Worm (Caenorhabditis elegans) whole organism, mixed stage, embryonic: Measurements from ENCODE around the gene M05D6.3.

Source experiments
- M03D4.4 ChIP-seq: sonication (generic microtip); optimal IDR thresholded peaks from 2 replicates; lab custom pipeline; 2017; ENCODE audit warnings: mild to moderate bottlenecking, missing genetic modification characterization, missing compliant biosample characterization
- bed-3 ChIP-seq: fragments of 200-800 bp; sonication (Bioruptor generic); optimal IDR thresholded peaks from 3 replicates; lab custom pipeline; 2018; ENCODE audit warnings: mild to moderate bottlenecking, missing genetic modification characterization, moderate library complexity, missing compliant biosample characterization
- blmp-1 ChIP-seq: fragments of 150-350 bp; optimal IDR thresholded peaks from 2 replicates; lab custom pipeline; 2014; ENCODE audit warnings: missing biosample characterization, missing genetic modification characterization
- ceh-39 ChIP-seq: fragments of 150-350 bp; optimal IDR thresholded peaks from 2 replicates; lab custom pipeline; 2014; ENCODE audit warnings: missing biosample characterization, missing genetic modification characterization
- ceh-43 ChIP-seq: fragments of 200-800 bp; sonication (Bioruptor generic); optimal IDR thresholded peaks from 2 replicates; lab custom pipeline; 2018; ENCODE audit warnings: mild to moderate bottlenecking, missing genetic modification characterization, moderate library complexity, missing compliant biosample characterization
- ceh-83 ChIP-seq: fragments of 200-800 bp; sonication (Bioruptor generic); optimal IDR thresholded peaks from 2 replicates; lab custom pipeline; 2018; ENCODE audit warnings: mild to moderate bottlenecking, missing genetic modification characterization, missing compliant biosample characterization
- ces-1 ChIP-seq: fragments of 150-350 bp; optimal IDR thresholded peaks from 2 replicates; lab custom pipeline; 2014; ENCODE audit warnings: missing biosample characterization, missing genetic modification reagents, missing genetic modification characterization
- cnd-1 ChIP-seq: fragments of 200-800 bp; sonication (Bioruptor generic); optimal IDR thresholded peaks from 2 replicates; lab custom pipeline; 2018; ENCODE audit warnings: mild to moderate bottlenecking, missing genetic modification characterization, missing compliant biosample characterization
- drap-1 ChIP-seq: fragments of 200-800 bp; sonication (Bioruptor generic); optimal IDR thresholded peaks from 3 replicates; lab custom pipeline; 2018; ENCODE audit warnings: mild to moderate bottlenecking, missing genetic modification characterization, missing compliant biosample characterization
- elt-1 ChIP-seq: sonication (generic microtip); optimal IDR thresholded peaks from 2 replicates; lab custom pipeline; 2017; ENCODE audit warnings: missing genetic modification characterization, mild to moderate bottlenecking, missing compliant biosample characterization, antibody characterized with exemption, moderate library complexity, borderline replicate concordance; ENCODE audit not compliant: insufficient read depth
- elt-3 ChIP-seq: fragments of 150-350 bp; optimal IDR thresholded peaks from 2 replicates; lab custom pipeline; 2014; ENCODE audit warnings: missing biosample characterization, missing genetic modification characterization
- flh-1 ChIP-seq: fragments of 200-800 bp; sonication (Bioruptor generic); optimal IDR thresholded peaks from 2 replicates; lab custom pipeline; 2018; ENCODE audit warnings: mild to moderate bottlenecking, missing genetic modification characterization, moderate library complexity, missing compliant biosample characterization
- ham-2 ChIP-seq: fragments of 200-800 bp; sonication (Bioruptor generic); optimal IDR thresholded peaks from 2 replicates; lab custom pipeline; 2018; ENCODE audit warnings: mild to moderate bottlenecking, missing genetic modification characterization, missing compliant biosample characterization
- hlh-1 ChIP-seq: fragments of 150-350 bp; optimal IDR thresholded peaks from 2 replicates; lab custom pipeline; 2014; ENCODE audit warnings: missing biosample characterization, missing genetic modification reagents, missing genetic modification characterization
- lin-13 ChIP-seq: fragments of 150-350 bp; optimal IDR thresholded peaks from 2 replicates; lab custom pipeline; 2014; ENCODE audit warnings: missing biosample characterization, missing genetic modification characterization
- lin-32 ChIP-seq: fragments of 200-800 bp; sonication (Bioruptor generic); optimal IDR thresholded peaks from 2 replicates; lab custom pipeline; 2018; ENCODE audit warnings: mild to moderate bottlenecking, missing genetic modification characterization, missing compliant biosample characterization
- lsy-2 ChIP-seq: fragments of 150-350 bp; optimal IDR thresholded peaks from 2 replicates; lab custom pipeline; 2014; ENCODE audit warnings: missing biosample characterization, missing genetic modification characterization
- mab-5 ChIP-seq: fragments of 150-350 bp; optimal IDR thresholded peaks from 2 replicates; lab custom pipeline; 2014; ENCODE audit warnings: missing biosample characterization, missing genetic modification characterization
- mep-1 ChIP-seq: fragments of 150-350 bp; optimal IDR thresholded peaks from 2 replicates; lab custom pipeline; 2017; ENCODE audit warnings: missing biosample characterization, missing genetic modification reagents, missing genetic modification characterization, inconsistent platforms
- mls-2 ChIP-seq: sonication (generic microtip); optimal IDR thresholded peaks from 2 replicates; lab custom pipeline; 2016; ENCODE audit warnings: mild to moderate bottlenecking, missing genetic modification characterization, moderate library complexity, missing compliant biosample characterization
- nhr-12 ChIP-seq: fragments of 150-350 bp; optimal IDR thresholded peaks from 2 replicates; lab custom pipeline; 2014; ENCODE audit warnings: missing biosample characterization, missing genetic modification characterization
- nhr-2 ChIP-seq: fragments of 150-350 bp; optimal IDR thresholded peaks from 2 replicates; lab custom pipeline; 2014; ENCODE audit warnings: missing biosample characterization, missing genetic modification characterization
- nhr-237 ChIP-seq: fragments of 150-350 bp; optimal IDR thresholded peaks from 2 replicates; lab custom pipeline; 2014; ENCODE audit warnings: missing biosample characterization, missing genetic modification characterization
- nhr-28 ChIP-seq: fragments of 150-350 bp; optimal IDR thresholded peaks from 2 replicates; lab custom pipeline; 2014; ENCODE audit warnings: missing biosample characterization, missing genetic modification characterization
- nhr-76 ChIP-seq: sonication (generic microtip); optimal IDR thresholded peaks from 2 replicates; lab custom pipeline; 2017; ENCODE audit warnings: missing biosample characterization, missing genetic modification characterization
- pha-4 ChIP-seq: fragments of 150-350 bp; optimal IDR thresholded peaks from 2 replicates; lab custom pipeline; 2018; ENCODE audit warnings: missing biosample characterization, missing genetic modification reagents, missing genetic modification characterization
- sem-2 ChIP-seq: fragments of 200-800 bp; sonication (Bioruptor generic); optimal IDR thresholded peaks from 2 replicates; lab custom pipeline; 2018; ENCODE audit warnings: mild to moderate bottlenecking, missing genetic modification characterization, missing compliant biosample characterization
- snpc-4 ChIP-seq: fragments of 150-350 bp; optimal IDR thresholded peaks from 2 replicates; lab custom pipeline; 2014; ENCODE audit warnings: missing biosample characterization, missing genetic modification characterization
- sptf-1 ChIP-seq: sonication (generic microtip); optimal IDR thresholded peaks from 2 replicates; lab custom pipeline; 2017; ENCODE audit warnings: mild to moderate bottlenecking, missing genetic modification characterization, moderate library complexity, missing compliant biosample characterization
- tbx-8 ChIP-seq: fragments of 200-800 bp; sonication (Bioruptor generic); optimal IDR thresholded peaks from 2 replicates; lab custom pipeline; 2018; ENCODE audit warnings: mild to moderate bottlenecking, missing genetic modification characterization, moderate library complexity, missing compliant biosample characterization
- unc-120 ChIP-seq: sonication (generic microtip); optimal IDR thresholded peaks from 2 replicates; lab custom pipeline; 2017; ENCODE audit warnings: missing genetic modification characterization, missing compliant biosample characterization; ENCODE audit not compliant: poor library complexity, severe bottlenecking
- unc-39 ChIP-seq: fragments of 150-350 bp; optimal IDR thresholded peaks from 2 replicates; lab custom pipeline; 2014; ENCODE audit warnings: missing biosample characterization, missing genetic modification characterization
- unc-62 ChIP-seq: fragments of 150-350 bp; optimal IDR thresholded peaks from 2 replicates; lab custom pipeline; 2014; ENCODE audit warnings: missing biosample characterization, missing genetic modification reagents, missing genetic modification characterization
- zip-8 ChIP-seq: fragments of 150-350 bp; optimal IDR thresholded peaks from 2 replicates; lab custom pipeline; 2014; ENCODE audit warnings: missing biosample characterization, missing genetic modification characterization
- ztf-11 ChIP-seq: fragments of 150-350 bp; optimal IDR thresholded peaks from 2 replicates; lab custom pipeline; 2014; ENCODE audit warnings: missing biosample characterization, missing genetic modification characterization

Gene M05D6.3

DNA sequence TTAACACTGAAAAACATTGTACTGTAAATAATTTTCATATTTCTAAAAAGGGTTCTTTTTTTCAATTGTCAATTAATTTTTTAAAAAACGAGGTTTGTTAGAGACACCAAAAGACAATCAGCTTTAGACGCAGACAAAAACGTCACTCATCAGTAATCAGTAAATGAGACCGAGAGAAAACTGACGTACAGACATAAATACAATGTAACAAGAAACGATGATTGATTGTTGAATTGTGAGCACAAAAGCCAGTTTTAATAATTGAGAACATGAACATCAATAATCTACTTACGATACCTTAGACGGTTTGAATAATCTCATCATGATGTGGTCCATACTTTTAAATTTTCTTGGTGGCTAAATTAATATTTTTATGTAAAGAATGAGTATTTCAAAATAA is 31.2 kb downstream of the M05D6.3 start:
- no peak for TF ChIP-seq mep-1
- TF ChIP-seq nhr-76 (tag; lab: Kevin White, UChicago): no peak
- TF ChIP-seq zip-8: no peak
- TF ChIP-seq lsy-2 (tag; lab: Kevin White, UChicago): no peak
- no peak for TF ChIP-seq bed-3
- TF ChIP-seq unc-120: no peak
- no peak for TF ChIP-seq drap-1 (GFP tag; lab: Kevin White, UChicago)
- TF ChIP-seq pha-4: no peak
- no peak for TF ChIP-seq nhr-12
- TF ChIP-seq mab-5 (tag; lab: Kevin White, UChicago): no peak
- no peak for TF ChIP-seq nhr-2 (tag; lab: Kevin White, UChicago)
- TF ChIP-seq snpc-4 (tag; lab: Kevin White, UChicago): no peak
- no peak for TF ChIP-seq unc-39 (tag; lab: Kevin White, UChicago)
- TF ChIP-seq, all 35 proteins: peak for 0

DNA sequence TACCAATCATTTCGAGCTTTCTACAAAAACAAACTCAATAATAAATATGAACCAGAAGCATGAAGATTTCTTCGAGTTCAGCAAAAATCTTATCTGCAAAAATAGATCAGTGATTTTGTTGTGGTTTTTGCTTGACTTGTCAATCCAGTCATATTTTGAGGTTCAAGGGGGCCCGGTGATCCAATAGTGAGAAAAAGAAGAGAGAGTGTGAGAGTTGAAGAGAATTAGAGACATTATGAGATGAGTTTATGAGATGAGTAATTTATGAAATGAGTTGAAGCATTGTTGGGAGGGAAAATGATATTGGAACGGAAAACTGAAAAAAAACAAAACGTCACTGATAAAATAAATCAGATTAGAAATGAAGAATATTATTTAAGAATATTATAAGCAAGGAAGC is 33.4 kb downstream of the M05D6.3 start, which contains the start of gene T13H5.1:
T13H5.1 (minus strand) TSS at position 101 of the 400 bp plus-strand sequence.
- TF ChIP-seq ces-1 (GFP tag; lab: Kevin White, UChicago) (no peak), ham-2 (GFP tag; lab: Kevin White, UChicago) (no peak), mls-2 (tag; lab: Kevin White, UChicago) (no peak), cnd-1 (tag; lab: Kevin White, UChicago) (no peak), lsy-2 (tag; lab: Kevin White, UChicago) (no peak), elt-3 (tag; lab: Kevin White, UChicago) (no peak), elt-1 (tag; lab: Kevin White, UChicago) (no peak), unc-62 (no peak), ceh-43 (GFP tag; lab: Kevin White, UChicago) (no peak), blmp-1 (tag; lab: Kevin White, UChicago) (no peak), nhr-237 (tag; lab: Kevin White, UChicago) (no peak), lin-13 (no peak), unc-120 (no peak)

DNA sequence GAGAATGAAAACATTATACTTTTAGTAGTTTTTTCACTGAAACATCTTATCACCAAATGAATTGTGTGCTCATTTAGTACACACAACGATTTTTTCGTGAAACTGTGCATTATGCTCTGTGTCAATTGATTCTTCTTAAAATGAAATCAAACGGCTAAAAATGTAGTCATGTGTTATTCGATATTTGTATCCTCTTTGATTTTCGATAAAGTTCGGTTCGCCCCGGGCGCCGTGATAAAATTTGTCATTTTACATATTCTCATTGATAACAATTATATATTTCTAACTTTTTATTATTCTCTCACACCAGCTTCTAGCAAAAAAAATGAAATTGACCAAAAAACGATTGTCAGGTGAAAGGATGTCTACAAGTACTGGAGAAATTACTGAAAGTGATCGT is 39.2 kb downstream of the M05D6.3 start, which contains the start of gene ctg-2:
ctg-2 (plus strand) TSS at position 326 of the 400 bp plus-strand sequence.
- TF ChIP-seq elt-3 (tag; lab: Kevin White, UChicago): no peak
- no peak for TF ChIP-seq nhr-28 (tag; lab: Kevin White, UChicago)
- TF ChIP-seq tbx-8 (GFP tag; lab: Kevin White, UChicago): no peak
- no peak for TF ChIP-seq elt-1 (tag; lab: Kevin White, UChicago)
- TF ChIP-seq lsy-2 (tag; lab: Kevin White, UChicago): no peak
- no peak for TF ChIP-seq blmp-1 (tag; lab: Kevin White, UChicago)
- TF ChIP-seq cnd-1 (tag; lab: Kevin White, UChicago): no peak
- TF ChIP-seq ztf-11 (tag; lab: Kevin White, UChicago): no peak
- no peak for TF ChIP-seq nhr-76 (tag; lab: Kevin White, UChicago)

DNA sequence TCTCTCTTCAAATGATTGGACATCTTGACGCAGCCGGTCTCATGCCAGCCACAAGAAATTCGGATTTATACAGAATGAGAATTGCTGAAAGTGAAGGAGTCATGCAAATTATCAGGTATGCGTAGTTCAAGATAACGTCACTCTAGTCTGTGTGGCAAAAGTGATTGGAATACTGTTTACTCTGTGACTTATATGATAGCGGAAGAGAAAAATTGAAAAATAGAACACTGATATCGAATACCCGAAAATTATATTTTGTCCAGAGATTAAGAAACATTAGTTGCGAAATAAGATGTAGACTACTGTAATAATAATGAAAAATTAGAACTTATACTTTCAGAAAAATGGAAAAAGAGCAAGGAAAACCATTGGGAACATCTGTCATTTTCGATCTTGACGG is 39.9 kb downstream of the M05D6.3 start:
- no peak for TF ChIP-seq blmp-1 (tag; lab: Kevin White, UChicago)

DNA sequence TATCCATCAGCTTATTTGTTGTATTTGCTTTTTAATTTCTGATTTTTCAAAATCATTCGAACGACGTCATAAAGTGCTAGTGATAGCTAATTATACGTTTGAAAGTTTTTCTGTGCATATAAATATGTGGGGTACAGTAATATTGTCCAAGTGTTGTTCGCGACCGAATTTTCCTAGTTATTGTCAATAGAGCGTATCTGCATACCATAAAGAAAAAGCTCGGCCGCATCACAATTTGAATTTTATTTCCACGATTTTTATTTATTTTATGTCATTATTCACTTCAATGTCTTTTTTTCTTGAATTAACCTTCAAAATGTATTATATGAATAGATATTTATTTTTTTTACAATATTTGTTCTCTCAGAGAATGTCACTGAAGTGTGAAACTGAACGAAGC is 41.2 kb downstream of the M05D6.3 start, which contains the start of gene rnh-2:
rnh-2 (plus strand) TSS at position 368 of the 400 bp plus-strand sequence.
- TF ChIP-seq ztf-11 (tag; lab: Kevin White, UChicago): no peak
- TF ChIP-seq nhr-237 (tag; lab: Kevin White, UChicago): peak; percentile 32
- no peak for TF ChIP-seq blmp-1 (tag; lab: Kevin White, UChicago)
- TF ChIP-seq mls-2 (tag; lab: Kevin White, UChicago): no peak
- TF ChIP-seq mep-1: peak; percentile 47
- TF ChIP-seq nhr-76 (tag; lab: Kevin White, UChicago): no peak
- TF ChIP-seq nhr-28 (tag; lab: Kevin White, UChicago): no peak
- no peak for TF ChIP-seq lin-13
- TF ChIP-seq hlh-1 (tag; lab: Kevin White, UChicago): no peak
- TF ChIP-seq ces-1 (GFP tag; lab: Kevin White, UChicago): no peak
- TF ChIP-seq lsy-2 (tag; lab: Kevin White, UChicago): peak; percentile 91
- no peak for TF ChIP-seq M03D4.4
- TF ChIP-seq ham-2 (GFP tag; lab: Kevin White, UChicago): no peak
- TF ChIP-seq zip-8: no peak
- TF ChIP-seq lin-32 (GFP tag; lab: Kevin White, UChicago): no peak
- TF ChIP-seq unc-39 (tag; lab: Kevin White, UChicago): no peak
- TF ChIP-seq sem-2: no peak
- no peak for TF ChIP-seq tbx-8 (GFP tag; lab: Kevin White, UChicago)
- peak; percentile 78 for TF ChIP-seq pha-4
- TF ChIP-seq elt-3 (tag; lab: Kevin White, UChicago): no peak
- TF ChIP-seq drap-1 (GFP tag; lab: Kevin White, UChicago): peak; percentile 7
- no peak for TF ChIP-seq mab-5 (tag; lab: Kevin White, UChicago)
- no peak for TF ChIP-seq snpc-4 (tag; lab: Kevin White, UChicago)
- TF ChIP-seq bed-3: no peak
- TF ChIP-seq ceh-43 (GFP tag; lab: Kevin White, UChicago): no peak
- no peak for TF ChIP-seq nhr-2 (tag; lab: Kevin White, UChicago)
- no peak for TF ChIP-seq unc-62
- no peak for TF ChIP-seq nhr-12
- TF ChIP-seq sptf-1 (tag; lab: Kevin White, UChicago): peak; percentile 71
- TF ChIP-seq ceh-39 (tag; lab: Kevin White, UChicago): peak; percentile 48
- no peak for TF ChIP-seq unc-120
- TF ChIP-seq elt-1 (tag; lab: Kevin White, UChicago): no peak
- TF ChIP-seq cnd-1 (tag; lab: Kevin White, UChicago): no peak
- no peak for TF ChIP-seq ceh-83 (GFP tag; lab: Kevin White, UChicago)
- no peak for TF ChIP-seq flh-1 (GFP tag; lab: Kevin White, UChicago)
